Fruit fly (Drosophila melanogaster): ENCODE measurements around the gene CG33310.
A peak's percentile ranks its signal among the peaks of the same experiment; 100 is the strongest.

CG33310 gene

dm6 chr2L:15009703-15010102 lies 17.0 kb upstream of the CG33310 start, which contains the start of the genes THG and Rnmt (continued):
- TF ChIP-seq CG7357 (GFP tag; IDR thresholded peaks at IDR 0.05) (no peak; the same call in 2 of the 3 replicates), Asciz (GFP tag; optimal IDR thresholded peaks at IDR 0.05) (peak; percentile 14), ERR (GFP tag; optimal IDR thresholded peaks at IDR 0.05) (peak; percentile 31), vvl (GFP tag; IDR thresholded peaks at IDR 0.05) (peak; percentile 92), kah (GFP tag; optimal IDR thresholded peaks at IDR 0.05) (peak; percentile 7), wdn (GFP tag; IDR thresholded peaks at IDR 0.05) (peak; percentile 72), CG5245 (GFP tag; optimal IDR thresholded peaks at IDR 0.05) (peak; percentile 59), CG14710 (tag; optimal IDR thresholded peaks at IDR 0.05) (peak; percentile 85), CG12155 (GFP tag; optimal IDR thresholded peaks at IDR 0.05) (peak; percentile 84), CG11093 (GFP tag; IDR thresholded peaks at IDR 0.05) (peak; percentile 42; the same call in 2 of the 3 replicates), CG33557 (GFP tag; optimal IDR thresholded peaks at IDR 0.05) (peak; percentile 81), tio (GFP tag; optimal IDR thresholded peaks at IDR 0.05) (no peak), CG13775 (GFP tag; optimal IDR thresholded peaks at IDR 0.05) (peak; percentile 84), seq (GFP tag; IDR thresholded peaks at IDR 0.05) (peak; percentile 49; the same call in 1 of the 2 replicates), CG10959 (GFP tag; IDR thresholded peaks at IDR 0.05) (peak; percentile 84), dm (GFP tag; optimal IDR thresholded peaks at IDR 0.05) (peak; percentile 32), lov (optimal IDR thresholded peaks at IDR 0.05) (no peak), lov (GFP tag; IDR thresholded peaks at IDR 0.05) (peak; percentile 80; the same call in 1 of the 3 replicates), abd-A (tag; optimal IDR thresholded peaks at IDR 0.05) (peak; percentile 8), unpg (GFP tag; optimal IDR thresholded peaks at IDR 0.05) (peak; percentile 88), disco-r (GFP tag; optimal IDR thresholded peaks at IDR 0.05) (peak; percentile 13), sim (GFP tag; IDR thresholded peaks at IDR 0.05) (peak; percentile 73), bowl (GFP tag; IDR thresholded peaks at IDR 0.05) (peak; percentile 58), CG2116 (GFP tag; optimal IDR thresholded peaks at IDR 0.05) (peak; percentile 84), CG9932 (GFP tag; IDR thresholded peaks at IDR 0.05) (peak; percentile 94), Bteb2 (GFP tag; optimal IDR thresholded peaks at IDR 0.05) (peak; percentile 68), dpn (GFP tag; optimal IDR thresholded peaks at IDR 0.05) (peak; percentile 68 to 90), kay (GFP tag; optimal IDR thresholded peaks at IDR 0.05) (peak; percentile 78), Doc2 (GFP tag; IDR thresholded peaks at IDR 0.05) (no peak), CG11247 (GFP tag; IDR thresholded peaks at IDR 0.05) (peak; percentile 89), lab (GFP tag; optimal IDR thresholded peaks at IDR 0.05) (peak; percentile 80), CG4360 (GFP tag; IDR thresholded peaks at IDR 0.05) (no peak), CG6254 (GFP tag; optimal IDR thresholded peaks at IDR 0.05) (peak; percentile 43), cad (GFP tag; optimal IDR thresholded peaks at IDR 0.05) (no peak), hkb (optimal IDR thresholded peaks at IDR 0.05) (no peak), hkb (GFP tag; IDR thresholded peaks at IDR 0.05) (peak; percentile 69), hth (optimal IDR thresholded peaks at IDR 0.05) (no peak), CG11695 (GFP tag; IDR thresholded peaks at IDR 0.05) (peak; percentile 69; the same call in 2 of the 3 replicates), ham (GFP tag; IDR thresholded peaks at IDR 0.05) (peak; percentile 46; the same call in 1 of the 2 replicates), Dek (tag; optimal IDR thresholded peaks at IDR 0.05) (peak; percentile 73), dan (GFP tag; IDR thresholded peaks at IDR 0.05) (peak; percentile 30; the same call in 1 of the 2 replicates), slou (GFP tag; optimal IDR thresholded peaks at IDR 0.05) (peak; percentile 43), cato (GFP tag; optimal IDR thresholded peaks at IDR 0.05; ENCODE audit: borderline replicate concordance) (peak; percentile 9), CG6175 (GFP tag; IDR thresholded peaks at IDR 0.05) (peak; percentile 71), CG6765 (GFP tag; optimal IDR thresholded peaks at IDR 0.05) (no peak), dimm (GFP tag; IDR thresholded peaks at IDR 0.05) (peak; percentile 42; the same call in 1 of the 2 replicates), so (GFP tag; IDR thresholded peaks at IDR 0.05) (peak; percentile 60; the same call in 1 of the 3 replicates), ATbp (GFP tag; optimal IDR thresholded peaks at IDR 0.05) (peak; percentile 57), tup (GFP tag; optimal IDR thresholded peaks at IDR 0.05) (peak; percentile 76), cwo (GFP tag; optimal IDR thresholded peaks at IDR 0.05) (peak; percentile 52), Opbp (GFP tag; IDR thresholded peaks at IDR 0.05; ENCODE audit: partially characterized antibody) (peak; percentile 84)
